Worm (Caenorhabditis elegans) whole organism, young adult: ENCODE data around the gene dohh-1.

Experiments used
- B0035.1 ChIP-seq: sonication (generic microtip); optimal IDR thresholded peaks from 2 replicates; lab custom pipeline; 2016; ENCODE audit warnings: missing genetic modification characterization, mild to moderate bottlenecking, missing compliant biosample characterization, missing genotype, missing genetic modification reagents
- F10E7.11 ChIP-seq: sonication (generic microtip); optimal IDR thresholded peaks from 2 replicates; lab custom pipeline; 2017; ENCODE audit warnings: mild to moderate bottlenecking, missing genetic modification characterization, moderate library complexity, missing compliant biosample characterization
- F33H1.4 ChIP-seq: fragments of 200-800 bp; sonication (Bioruptor generic); IDR thresholded peaks from 2 replicates; pipeline ENCODE4 v1.3.6; 2022; ENCODE audit warnings: missing genetic modification reagents, missing genetic modification characterization, missing compliant biosample characterization
- F37B4.10 ChIP-seq: fragments of 200-800 bp; sonication (Bioruptor generic); IDR thresholded peaks from 2 replicates; pipeline ENCODE4 v1.3.6; 2022; ENCODE audit warnings: missing genetic modification characterization, missing compliant biosample characterization
- F49E8.2 ChIP-seq: sonication (generic microtip); optimal IDR thresholded peaks from 3 replicates; lab custom pipeline; 2017; ENCODE audit warnings: missing genetic modification characterization, mild to moderate bottlenecking, missing compliant biosample characterization, antibody characterized with exemption, moderate library complexity; ENCODE audit not compliant: insufficient read depth
- F55B11.4 ChIP-seq: sonication (generic microtip); optimal IDR thresholded peaks from 2 replicates; lab custom pipeline; 2016; ENCODE audit warnings: missing compliant biosample characterization, missing genetic modification characterization, borderline replicate concordance; ENCODE audit not compliant: insufficient read depth
- F57A8.1 ChIP-seq: fragments of 200-800 bp; sonication (Bioruptor generic); optimal IDR thresholded peaks from 2 replicates; lab custom pipeline; 2018; ENCODE audit warnings: mild to moderate bottlenecking, missing genetic modification characterization, moderate library complexity, missing compliant biosample characterization
- F57C9.4 ChIP-seq: sonication (generic microtip); optimal IDR thresholded peaks from 2 replicates; lab custom pipeline; 2017; ENCODE audit warnings: mild to moderate bottlenecking, missing genetic modification characterization, missing compliant biosample characterization
- K11D2.4 ChIP-seq: fragments of 200-800 bp; sonication (Bioruptor generic); IDR thresholded peaks from 2 replicates; pipeline ENCODE4 v1.3.6; 2022; ENCODE audit warnings: missing genetic modification reagents, missing genetic modification characterization, missing compliant biosample characterization
- K12H6.12 ChIP-seq: fragments of 200-800 bp; sonication (Bioruptor generic); optimal IDR thresholded peaks from 2 replicates; lab custom pipeline; 2018; ENCODE audit warnings: mild to moderate bottlenecking, missing genetic modification characterization, missing compliant biosample characterization
- T07F8.4 ChIP-seq: sonication (generic microtip); optimal IDR thresholded peaks from 2 replicates; lab custom pipeline; 2016; ENCODE audit warnings: mild to moderate bottlenecking, missing genetic modification characterization, moderate library complexity, missing compliant biosample characterization
- Y53G8AR.9 ChIP-seq: fragments of 200-800 bp; sonication (Bioruptor generic); conservative IDR thresholded peaks from 2 replicates; pipeline ENCODE4 v1.3.6; 2022; ENCODE audit warnings: missing genetic modification reagents, missing genetic modification characterization, missing compliant biosample characterization
- Y79H2A.3 ChIP-seq: fragments of 200-800 bp; sonication (Bioruptor generic); conservative IDR thresholded peaks from 2 replicates; pipeline ENCODE4 v1.3.6; 2022; ENCODE audit warnings: missing genetic modification reagents, missing genetic modification characterization, missing compliant biosample characterization
- ZK185.1 ChIP-seq: sonication (generic microtip); optimal IDR thresholded peaks from 2 replicates; lab custom pipeline; 2016; ENCODE audit warnings: mild to moderate bottlenecking, missing genetic modification characterization, missing compliant biosample characterization; ENCODE audit not compliant: poor library complexity, severe bottlenecking
- akir-1 ChIP-seq: fragments of 200-800 bp; sonication (Bioruptor generic); optimal IDR thresholded peaks from 2 replicates; lab custom pipeline; 2018; ENCODE audit warnings: mild to moderate bottlenecking, missing genetic modification characterization, moderate library complexity, missing compliant biosample characterization
- ama-1 ChIP-seq, 3 experiments: fragments of 150-350 bp in 1 of 3; sonication (generic microtip) in 2 of 3; optimal IDR thresholded peaks; 2 replicates each; lab custom pipeline; 2014 to 2018; ENCODE audit warnings: missing biosample characterization in 2 of 3, missing genetic modification characterization in 2 of 3, missing genetic modification reagents in 2 of 3
- attf-6 ChIP-seq: fragments of 200-800 bp; sonication (Bioruptor generic); IDR thresholded peaks from 2 replicates; pipeline ENCODE4 v1.3.6; 2022; ENCODE audit warnings: missing genetic modification reagents, missing genetic modification characterization, missing compliant biosample characterization
- bed-2 ChIP-seq: fragments of 200-800 bp; sonication (Bioruptor generic); IDR thresholded peaks from 2 replicates; pipeline ENCODE4 v1.3.6; 2022; ENCODE audit warnings: missing genetic modification reagents, missing genetic modification characterization, missing compliant biosample characterization
- cebp-2 ChIP-seq: fragments of 200-800 bp; sonication (Bioruptor generic); IDR thresholded peaks from 2 replicates; pipeline ENCODE4 v1.3.6; 2022; ENCODE audit warnings: missing genetic modification characterization, missing compliant biosample characterization
- ceh-27 ChIP-seq: fragments of 200-800 bp; sonication (Bioruptor generic); optimal IDR thresholded peaks from 2 replicates; lab custom pipeline; 2018; ENCODE audit warnings: mild to moderate bottlenecking, missing genetic modification characterization, moderate library complexity, missing compliant biosample characterization
- dox-1 ChIP-seq: fragments of 200-800 bp; sonication (Bioruptor generic); IDR thresholded peaks from 2 replicates; pipeline ENCODE4 v1.3.6; 2022; ENCODE audit warnings: missing genetic modification reagents, missing genetic modification characterization, missing compliant biosample characterization
- dpl-1 ChIP-seq: fragments of 150-350 bp; optimal IDR thresholded peaks from 2 replicates; lab custom pipeline; 2014; ENCODE audit warnings: missing biosample characterization, missing genetic modification reagents, missing genetic modification characterization
- egl-18 ChIP-seq: fragments of 200-800 bp; sonication (Bioruptor generic); IDR thresholded peaks from 2 replicates; pipeline ENCODE4 v1.3.6; 2022; ENCODE audit warnings: missing genetic modification reagents, missing genetic modification characterization, missing compliant biosample characterization
- fkh-3 ChIP-seq: sonication (generic microtip); optimal IDR thresholded peaks from 2 replicates; lab custom pipeline; 2016; ENCODE audit warnings: mild to moderate bottlenecking, missing genetic modification characterization, missing compliant biosample characterization
- hlh-12 ChIP-seq: sonication (generic microtip); optimal IDR thresholded peaks from 2 replicates; lab custom pipeline; 2016; ENCODE audit warnings: missing genetic modification characterization, missing compliant biosample characterization
- hsf-1 ChIP-seq: fragments of 200-800 bp; sonication (Bioruptor generic); IDR thresholded peaks from 2 replicates; pipeline ENCODE4 v1.3.6; 2022; ENCODE audit warnings: missing genetic modification reagents, missing genetic modification characterization, missing compliant biosample characterization
- let-526 ChIP-seq: fragments of 200-800 bp; sonication (Bioruptor generic); IDR thresholded peaks from 2 replicates; pipeline ENCODE4 v1.3.6; 2022; ENCODE audit warnings: missing genetic modification reagents, missing genetic modification characterization, missing compliant biosample characterization
- lin-40 ChIP-seq: sonication (generic microtip); optimal IDR thresholded peaks from 2 replicates; lab custom pipeline; 2016; ENCODE audit warnings: missing genetic modification characterization, mild to moderate bottlenecking, missing compliant biosample characterization, missing genotype, missing genetic modification reagents
- lin-54 ChIP-seq: fragments of 200-800 bp; sonication (Bioruptor generic); optimal IDR thresholded peaks from 2 replicates; lab custom pipeline; 2018; ENCODE audit warnings: mild to moderate bottlenecking, missing genetic modification characterization, missing compliant biosample characterization
- madf-3 ChIP-seq: fragments of 200-800 bp; sonication (Bioruptor generic); IDR thresholded peaks from 2 replicates; pipeline ENCODE4 v1.3.6; 2022; ENCODE audit warnings: missing genetic modification reagents, missing genetic modification characterization, missing compliant biosample characterization
- nhr-120 ChIP-seq: fragments of 200-800 bp; sonication (Bioruptor generic); IDR thresholded peaks from 2 replicates; pipeline ENCODE4 v1.3.6; 2022; ENCODE audit warnings: missing genetic modification characterization, missing compliant biosample characterization
- nhr-179 ChIP-seq: sonication (generic microtip); optimal IDR thresholded peaks from 2 replicates; lab custom pipeline; 2016; ENCODE audit warnings: mild to moderate bottlenecking, missing genetic modification characterization, missing compliant biosample characterization
- nhr-80 ChIP-seq: sonication (generic microtip); optimal IDR thresholded peaks from 2 replicates; lab custom pipeline; 2016; ENCODE audit warnings: missing genetic modification characterization, missing compliant biosample characterization
- pbrm-1 ChIP-seq: fragments of 200-800 bp; sonication (Bioruptor generic); IDR thresholded peaks from 2 replicates; pipeline ENCODE4 v1.3.6; 2022; ENCODE audit warnings: missing genetic modification reagents, missing genetic modification characterization, missing compliant biosample characterization
- rpc-1 ChIP-seq, 2 experiments: fragments of 150-350 bp in 1 of 2; sonication (generic microtip) in 1 of 2; optimal IDR thresholded peaks; 2 replicates each; lab custom pipeline; 2014 to 2018; ENCODE audit warnings: missing biosample characterization in 1 of 2, missing genetic modification characterization in 1 of 2, missing genetic modification reagents in 1 of 2, missing genotype in 1 of 2
- snpc-1.1 ChIP-seq: sonication (generic microtip); optimal IDR thresholded peaks from 2 replicates; lab custom pipeline; 2017; ENCODE audit warnings: missing genetic modification characterization, mild to moderate bottlenecking, missing compliant biosample characterization, antibody characterized with exemption, moderate library complexity, missing genotype, missing genetic modification reagents; ENCODE audit not compliant: insufficient read depth
- snpc-3.4 ChIP-seq: sonication (generic microtip); optimal IDR thresholded peaks from 2 replicates; lab custom pipeline; 2017; ENCODE audit warnings: missing genetic modification characterization, mild to moderate bottlenecking, missing compliant biosample characterization, antibody characterized with exemption, moderate library complexity, missing genotype, missing genetic modification reagents
- snpc-4 ChIP-seq, 5 experiments: fragments of 150-350 bp in 1 of 5; sonication (generic microtip) in 4 of 5; optimal IDR thresholded peaks; 2 replicates each; lab custom pipeline; 2014 to 2018; ENCODE audit warnings: missing genetic modification characterization in 5 of 5, missing biosample characterization in 3 of 5, antibody characterized with exemption in 2 of 5, mild to moderate bottlenecking in 2 of 5, missing compliant biosample characterization in 2 of 5, missing genotype in 2 of 5, moderate library complexity in 2 of 5, missing genetic modification reagents in 1 of 5
- tbp1 ChIP-seq: fragments of 200-800 bp; sonication (Bioruptor generic); optimal IDR thresholded peaks from 2 replicates; lab custom pipeline; 2018; ENCODE audit warnings: mild to moderate bottlenecking, missing genetic modification characterization, missing compliant biosample characterization
- tbx-9 ChIP-seq: sonication (generic microtip); optimal IDR thresholded peaks from 2 replicates; lab custom pipeline; 2016; ENCODE audit warnings: borderline replicate concordance, missing genetic modification characterization, inconsistent platforms, missing compliant biosample characterization
- tlf-1 ChIP-seq: fragments of 200-800 bp; sonication (Bioruptor generic); optimal IDR thresholded peaks from 2 replicates; lab custom pipeline; 2018; ENCODE audit warnings: mild to moderate bottlenecking, missing genetic modification characterization, missing compliant biosample characterization
- unc-62 ChIP-seq: fragments of 150-350 bp; optimal IDR thresholded peaks from 2 replicates; lab custom pipeline; 2014; ENCODE audit warnings: missing biosample characterization, missing genetic modification reagents, missing genetic modification characterization
- zim-3 ChIP-seq: sonication (generic microtip); optimal IDR thresholded peaks from 2 replicates; lab custom pipeline; 2017; ENCODE audit warnings: mild to moderate bottlenecking, missing genetic modification characterization, moderate library complexity, missing compliant biosample characterization
- ztf-18 ChIP-seq: sonication (generic microtip); optimal IDR thresholded peaks from 2 replicates; lab custom pipeline; 2016; ENCODE audit warnings: missing genotype, mild to moderate bottlenecking, missing genetic modification characterization, missing compliant biosample characterization
- ztf-26 ChIP-seq: sonication (generic microtip); optimal IDR thresholded peaks from 2 replicates; lab custom pipeline; 2017; ENCODE audit warnings: missing genetic modification characterization, missing compliant biosample characterization
- ztf-28 ChIP-seq: fragments of 200-800 bp; sonication (Bioruptor generic); IDR thresholded peaks from 2 replicates; pipeline ENCODE4 v1.3.6; 2022; ENCODE audit warnings: missing genetic modification reagents, missing genetic modification characterization, missing compliant biosample characterization
- ztf-3 ChIP-seq: fragments of 200-800 bp; sonication (Bioruptor generic); optimal IDR thresholded peaks from 2 replicates; lab custom pipeline; 2018; ENCODE audit warnings: mild to moderate bottlenecking, missing genetic modification characterization, missing compliant biosample characterization

The dohh-1 gene

DNA sequence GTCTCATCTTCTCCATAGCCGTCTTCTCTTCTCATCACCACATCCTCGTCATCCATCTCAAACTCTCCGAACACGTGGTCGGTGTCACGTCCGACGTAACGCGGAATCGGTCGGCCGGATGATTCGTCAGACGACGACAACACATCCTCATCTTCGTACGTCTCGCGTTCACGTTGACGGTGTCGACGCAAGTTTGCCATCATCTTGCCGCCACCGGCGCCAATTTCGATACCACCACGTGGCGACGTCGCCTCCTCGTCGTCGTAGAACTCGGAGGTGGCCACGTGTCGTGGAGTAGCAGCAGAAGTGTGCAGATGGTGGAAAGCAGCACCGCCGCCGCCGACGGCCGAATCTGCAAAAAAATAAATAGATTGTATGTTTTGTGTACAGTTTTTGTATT is 32.4 kb upstream of the dohh-1 start (continued):
- TF ChIP-seq cebp-2 (GFP tag; lab: Robert Waterston, UW) = 0 out of 2 replicates have a peak, but pooled peaks have one; percentile 82
- no peak for TF ChIP-seq ceh-27 (GFP tag; lab: Kevin White, UChicago)
- TF ChIP-seq hlh-12 (tag; lab: Kevin White, UChicago) = no peak
- no peak for TF ChIP-seq snpc-1.1 (tag; lab: Kevin White, UChicago)
- TF ChIP-seq ztf-3 = peak; percentile 35
- TF ChIP-seq snpc-4 (GFP tag; optimal IDR thresholded peaks at IDR 0.05; lab: Kevin White, UChicago) = no peak
- no peak for TF ChIP-seq snpc-4 (tag; optimal IDR thresholded peaks at IDR 0.05; lab: Kevin White, UChicago)
- TF ChIP-seq K12H6.12 (tag; lab: Kevin White, UChicago) = no peak
- no peak for TF ChIP-seq F10E7.11
- TF ChIP-seq K11D2.4 (GFP tag; lab: Robert Waterston, UW) = peak; percentile 63; the same call in 1 of the 2 replicates
- no peak for TF ChIP-seq B0035.1
- TF ChIP-seq ztf-18 (tag; lab: Kevin White, UChicago) = no peak
- peak; percentile 40 for TF ChIP-seq zim-3
- no peak; the same call in 1 of the 2 replicates for TF ChIP-seq F33H1.4 (GFP tag; lab: Robert Waterston, UW)
- TF ChIP-seq F49E8.2 (tag; lab: Kevin White, UChicago) = no peak
- TF ChIP-seq rpc-1 (optimal IDR thresholded peaks at IDR 0.05; lab: Kevin White, UChicago) = no peak
- TF ChIP-seq rpc-1 (tag; optimal IDR thresholded peaks at IDR 0.05; lab: Kevin White, UChicago) = no peak
- no peak for TF ChIP-seq bed-2 (GFP tag; lab: Robert Waterston, UW)
- peak; percentile 62 for TF ChIP-seq fkh-3 (tag; lab: Kevin White, UChicago)
- no peak for TF ChIP-seq ZK185.1
- no peak for TF ChIP-seq akir-1
- no peak for TF ChIP-seq attf-6
- no peak for TF ChIP-seq F57A8.1 (GFP tag; lab: Kevin White, UChicago)
- TF ChIP-seq unc-62 (GFP tag; lab: Kevin White, UChicago) = no peak
- no peak for TF ChIP-seq nhr-179
- TF ChIP-seq dpl-1 (GFP tag; lab: Kevin White, UChicago) = no peak
- TF ChIP-seq nhr-80 (tag; lab: Kevin White, UChicago) = no peak
- TF ChIP-seq snpc-3.4 = no peak
- TF ChIP-seq let-526 (GFP tag; lab: Robert Waterston, UW) = 0 out of 2 replicates have a peak, but pooled peaks have one; percentile 52
- no peak for TF ChIP-seq tbx-9 (tag; lab: Kevin White, UChicago)
- no peak for TF ChIP-seq madf-3 (GFP tag; lab: Robert Waterston, UW)
- TF ChIP-seq Y79H2A.3 (GFP tag; lab: Robert Waterston, UW) = no peak
- peak; percentile 62 for TF ChIP-seq ama-1 (optimal IDR thresholded peaks at IDR 0.05; lab: Kevin White, UChicago)
- no peak for TF ChIP-seq ama-1 (GFP tag; optimal IDR thresholded peaks at IDR 0.05; lab: Kevin White, UChicago)
- no peak for TF ChIP-seq F37B4.10 (GFP tag; lab: Robert Waterston, UW)
- no peak for TF ChIP-seq F55B11.4 (tag; lab: Kevin White, UChicago)
- TF ChIP-seq Y53G8AR.9 (GFP tag; lab: Robert Waterston, UW) = 0 out of 2 replicates have a peak, but pooled peaks have one; percentile 12
- TF ChIP-seq tbp1 (GFP tag; lab: Kevin White, UChicago) = no peak
- no peak for TF ChIP-seq tlf-1 (GFP tag; lab: Kevin White, UChicago)
- TF ChIP-seq dox-1 (GFP tag; lab: Robert Waterston, UW) = peak; percentile 49
- 0 out of 2 replicates have a peak, but pooled peaks have one; percentile 23 for TF ChIP-seq nhr-120
- no peak for TF ChIP-seq lin-40
- TF ChIP-seq T07F8.4 (tag; lab: Kevin White, UChicago) = peak; percentile 6
- TF ChIP-seq F57C9.4 (tag; lab: Kevin White, UChicago) = peak; percentile 22
- peak; percentile 42; the same call in 1 of the 2 replicates for TF ChIP-seq pbrm-1 (GFP tag; lab: Robert Waterston, UW)
- no peak for TF ChIP-seq hsf-1 (GFP tag; lab: Robert Waterston, UW)
- TF ChIP-seq ztf-28 (GFP tag; lab: Robert Waterston, UW) = peak; percentile 66; the same call in 1 of the 2 replicates
- TF ChIP-seq ztf-26 (tag; lab: Kevin White, UChicago) = peak; percentile 80
- no peak for TF ChIP-seq lin-54 (GFP tag; lab: Kevin White, UChicago)
- no peak for TF ChIP-seq egl-18 (GFP tag; lab: Robert Waterston, UW)
